Worm (Caenorhabditis elegans): ENCODE data around the gene clec-216.
A peak's percentile ranks its signal among the peaks of the same experiment; 100 is the strongest.

Gene clec-216

ce11 chrV:7952855-7953254 lies at the start of gene clec-216:
Gene clec-216 (minus strand): TSS chrV:7952955.
- TF ChIP-seq ztf-11 (tag; optimal IDR thresholded peaks at IDR 0.05) (no peak), snpc-4 (tag; optimal IDR thresholded peaks at IDR 0.05) (no peak)

- TF ChIP-seq lin-15B (tag; optimal IDR thresholded peaks at IDR 0.05): peak; percentile 62
- TF ChIP-seq R02D3.7 (tag; optimal IDR thresholded peaks at IDR 0.05): peak; percentile 15
- TF ChIP-seq elt-2 (tag; optimal IDR thresholded peaks at IDR 0.05): peak; percentile 92
- TF ChIP-seq mdl-1 (tag; optimal IDR thresholded peaks at IDR 0.05): peak; percentile 73
- peak; percentile 58 for TF ChIP-seq sea-2 (GFP tag; optimal IDR thresholded peaks at IDR 0.05)
- TF ChIP-seq ceh-9 (tag; optimal IDR thresholded peaks at IDR 0.05): no peak
- no peak for TF ChIP-seq ceh-28 (tag; optimal IDR thresholded peaks at IDR 0.05)
- peak; percentile 53 for TF ChIP-seq nhr-25 (tag; optimal IDR thresholded peaks at IDR 0.05)
- peak; percentile 46 for TF ChIP-seq elt-1 (tag; optimal IDR thresholded peaks at IDR 0.05)
- TF ChIP-seq ztf-4 (tag; optimal IDR thresholded peaks at IDR 0.05): no peak
- TF ChIP-seq lin-39 (tag; optimal IDR thresholded peaks at IDR 0.05): peak; percentile 14
- TF ChIP-seq unc-62 (GFP tag; optimal IDR thresholded peaks at IDR 0.05): peak; percentile 50
- peak; percentile 73 for TF ChIP-seq hmg-11 (tag; optimal IDR thresholded peaks at IDR 0.05)
- TF ChIP-seq nhr-43 (tag; optimal IDR thresholded peaks at IDR 0.05; ENCODE audit: poor library complexity, severe bottlenecking): no peak
- TF ChIP-seq nhr-11 (tag; optimal IDR thresholded peaks at IDR 0.05): peak; percentile 57
- no peak for TF ChIP-seq egl-5 (tag; optimal IDR thresholded peaks at IDR 0.05)
- peak; percentile 88 for TF ChIP-seq pqm-1 (tag; optimal IDR thresholded peaks at IDR 0.05)
- peak; percentile 48 for TF ChIP-seq nhr-23 (tag; optimal IDR thresholded peaks at IDR 0.05)
- TF ChIP-seq zag-1 (tag; optimal IDR thresholded peaks at IDR 0.05): no peak
- TF ChIP-seq nfya-1 (tag; optimal IDR thresholded peaks at IDR 0.05; ENCODE audit: insufficient read depth): peak; percentile 82
- peak; percentile 73 for TF ChIP-seq jun-1 (tag; optimal IDR thresholded peaks at IDR 0.05)
- TF ChIP-seq pha-4 (tag; optimal IDR thresholded peaks at IDR 0.05): peak; percentile 78
- peak; percentile 76 for TF ChIP-seq snpc-4 (tag; optimal IDR thresholded peaks at IDR 0.05)
- no peak for TF ChIP-seq nhr-237 (tag; optimal IDR thresholded peaks at IDR 0.05)
- peak; percentile 86 for TF ChIP-seq fkh-2 (tag; optimal IDR thresholded peaks at IDR 0.05)
- TF ChIP-seq daf-12 (tag; optimal IDR thresholded peaks at IDR 0.05): no peak
- TF ChIP-seq fkh-10 (GFP tag; optimal IDR thresholded peaks at IDR 0.05): peak; percentile 49
- TF ChIP-seq ceh-82 (tag; optimal IDR thresholded peaks at IDR 0.05): no peak
- no peak for TF ChIP-seq ztf-11 (tag; optimal IDR thresholded peaks at IDR 0.05)
- no peak for TF ChIP-seq lsy-12 (tag; optimal IDR thresholded peaks at IDR 0.05)
Observed at ce11 chrV:8000929-8001513, 48.3 kb upstream of the clec-216 start, which contains the start of gene Y97E10AR.1. Gene Y97E10AR.1 (plus strand): TSS chrV:8001463.

- TF ChIP-seq lin-39 (tag; optimal IDR thresholded peaks at IDR 0.05) (no peak), elt-3 (tag; optimal IDR thresholded peaks at IDR 0.05) (no peak), unc-62 (GFP tag; optimal IDR thresholded peaks at IDR 0.05) (no peak), ZK546.5 (tag; optimal IDR thresholded peaks at IDR 0.05) (no peak), ztf-4 (tag; optimal IDR thresholded peaks at IDR 0.05) (no peak), nhr-76 (tag; optimal IDR thresholded peaks at IDR 0.05) (no peak)
Observed at ce11 chrV:7995878-7996277, 43.1 kb upstream of the clec-216 start, which contains the start of gene Y97E10AR.2. Gene Y97E10AR.2 (plus strand): TSS chrV:7996178.

- TF ChIP-seq nfya-1 (tag; optimal IDR thresholded peaks at IDR 0.05; ENCODE audit: insufficient read depth) (peak; percentile 62), ceh-82 (tag; optimal IDR thresholded peaks at IDR 0.05) (no peak), ceh-9 (tag; optimal IDR thresholded peaks at IDR 0.05) (no peak)
Observed at ce11 chrV:7995165-7995564, 42.4 kb upstream of the clec-216 start.

DNA sequence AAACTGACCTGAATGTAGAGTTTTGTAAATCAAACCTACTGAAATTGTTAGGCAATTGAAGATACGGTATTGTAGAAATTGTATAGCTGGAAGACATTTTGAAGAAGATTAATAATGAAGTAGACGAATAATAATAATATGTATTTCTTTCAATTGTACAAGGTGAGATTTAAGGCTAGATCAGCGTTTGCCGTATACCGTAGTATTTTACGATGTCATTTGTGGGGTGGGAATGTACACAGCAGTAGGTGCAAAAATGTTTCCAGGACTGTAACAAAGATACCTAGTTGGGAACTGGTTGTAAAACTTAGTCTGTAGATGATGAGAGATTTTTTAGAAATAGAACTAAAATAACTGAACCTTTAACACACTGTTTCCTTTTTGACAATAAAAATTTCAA lies 41.8 kb upstream of the clec-216 start, which contains the start of gene ceh-76:
Gene ceh-76 (minus strand): TSS at position 101 of the 400 bp plus-strand sequence.
- TF ChIP-seq elt-2 (tag; optimal IDR thresholded peaks at IDR 0.05) (no peak), fos-1 (tag; optimal IDR thresholded peaks at IDR 0.05) (no peak), nhr-67 (tag; optimal IDR thresholded peaks at IDR 0.05) (no peak), aly-2 (tag; optimal IDR thresholded peaks at IDR 0.05) (no peak), ama-1 (optimal IDR thresholded peaks at IDR 0.05) (no peak), pqm-1 (tag; optimal IDR thresholded peaks at IDR 0.05) (no peak), nhr-237 (tag; optimal IDR thresholded peaks at IDR 0.05) (no peak), ZK546.5 (tag; optimal IDR thresholded peaks at IDR 0.05) (no peak), nfya-1 (tag; optimal IDR thresholded peaks at IDR 0.05; ENCODE audit: insufficient read depth) (no peak)

Measured in whole organism, L3 larva.